Worm (Caenorhabditis elegans) whole organism, early embryonic: ENCODE results near the gene C04E7.1.

ENCODE experiments used
- B0310.2 ChIP-seq: sonication (generic microtip); optimal IDR thresholded peaks from 2 replicates; lab custom pipeline; 2016; ENCODE audit warnings: mild to moderate bottlenecking, missing genetic modification characterization, missing compliant biosample characterization
- F13C5.2 ChIP-seq: sonication (generic microtip); optimal IDR thresholded peaks from 2 replicates; lab custom pipeline; 2017; ENCODE audit warnings: mild to moderate bottlenecking, missing genetic modification characterization, inconsistent platforms, missing compliant biosample characterization
- aly-1 ChIP-seq: sonication (generic microtip); optimal IDR thresholded peaks from 2 replicates; lab custom pipeline; 2016; ENCODE audit warnings: missing genetic modification characterization, missing compliant biosample characterization
- ama-1 ChIP-seq: fragments of 150-350 bp; optimal IDR thresholded peaks from 2 replicates; lab custom pipeline; 2014
- flt-1 ChIP-seq: fragments of 200-800 bp; sonication (Bioruptor generic); IDR thresholded peaks from 2 replicates; pipeline ENCODE4 v1.3.6; 2022; ENCODE audit warnings: missing genetic modification characterization, missing compliant biosample characterization
- hmg-4 ChIP-seq: fragments of 200-800 bp; sonication (Bioruptor generic); optimal IDR thresholded peaks from 2 replicates; lab custom pipeline; 2018; ENCODE audit warnings: mild to moderate bottlenecking, missing genetic modification characterization, missing compliant biosample characterization
- pes-1 ChIP-seq: fragments of 200-800 bp; sonication (Bioruptor generic); IDR thresholded peaks from 2 replicates; pipeline ENCODE4 v1.3.6; 2022; ENCODE audit warnings: missing genetic modification reagents, missing genetic modification characterization, missing compliant biosample characterization
- scrt-1 ChIP-seq: fragments of 200-800 bp; sonication (Bioruptor generic); IDR thresholded peaks from 2 replicates; pipeline ENCODE4 v1.3.6; 2022; ENCODE audit warnings: missing genetic modification characterization, missing compliant biosample characterization
- tra-4 ChIP-seq: sonication (generic microtip); optimal IDR thresholded peaks from 2 replicates; lab custom pipeline; 2017; ENCODE audit warnings: missing genetic modification characterization, missing compliant biosample characterization

- TF ChIP-seq ama-1 (no peak), flt-1 (GFP tag; lab: Robert Waterston, UW) (no peak), F13C5.2 (tag; lab: Kevin White, UChicago) (no peak), pes-1 (GFP tag; lab: Robert Waterston, UW) (no peak), tra-4 (tag; lab: Kevin White, UChicago) (no peak), scrt-1 (no peak), aly-1 (tag; lab: Kevin White, UChicago) (no peak), hmg-4 (GFP tag; lab: Kevin White, UChicago) (no peak), B0310.2 (tag; lab: Kevin White, UChicago) (no peak)
These were observed 46.7 kb downstream of the C04E7.1 start, which contains the start of gene R04A9.1 for ce11 chrX:404597-404996.
